Fruit fly (Drosophila melanogaster): Measurements from ENCODE around the gene CG10801.
A peak's percentile ranks its signal among the peaks of the same experiment; 100 is the strongest.

Gene CG10801

dm6 chrX:3482119-3483014, 22.0 kb downstream of the CG10801 start, which contains the start of the genes CG10804 and CG10802 (continued):
- TF ChIP-seq salr (GFP tag; optimal IDR thresholded peaks at IDR 0.05) (peak in 1 of 2 experiments; percentile 65), CG15336 (GFP tag; IDR thresholded peaks at IDR 0.05) (peak; percentile 62), CG3032 (tag; optimal IDR thresholded peaks at IDR 0.05) (peak; percentile 60), Sox102F (GFP tag; optimal IDR thresholded peaks at IDR 0.05) (no peak), OdsH (GFP tag; optimal IDR thresholded peaks at IDR 0.05) (peak; percentile 70), fd59A (GFP tag; optimal IDR thresholded peaks at IDR 0.05) (peak; percentile 19), CG34406 (GFP tag; optimal IDR thresholded peaks at IDR 0.05) (peak; percentile 41), CG6163 (GFP tag; IDR thresholded peaks at IDR 0.05) (peak; percentile 74), CG10669 (GFP tag; optimal IDR thresholded peaks at IDR 0.05) (no peak), pdm3 (GFP tag; optimal IDR thresholded peaks at IDR 0.05) (peak; percentile 80)

dm6 chrX:3485304-3485703, 24.9 kb downstream of the CG10801 start, which contains the start of the genes CG14270 and CG10803:
Gene CG14270 (minus strand): TSS chrX:3485378.
Gene CG10803 (plus strand): TSS chrX:3485650.
- TF ChIP-seq dsx (GFP tag; optimal IDR thresholded peaks at IDR 0.05; ENCODE audit: poor library complexity, severe bottlenecking) (no peak), Ets96B (tag; optimal IDR thresholded peaks at IDR 0.05) (no peak), achi (GFP tag; optimal IDR thresholded peaks at IDR 0.05) (no peak), CG16779 (tag; optimal IDR thresholded peaks at IDR 0.05) (no peak), vri (GFP tag; optimal IDR thresholded peaks at IDR 0.05) (no peak), CG8319 (GFP tag; optimal IDR thresholded peaks at IDR 0.05) (no peak), dac (GFP tag; optimal IDR thresholded peaks at IDR 0.05) (no peak), Ets21C (GFP tag; optimal IDR thresholded peaks at IDR 0.05) (peak; percentile 11), esn (GFP tag; optimal IDR thresholded peaks at IDR 0.05) (peak; percentile 40), lz (GFP tag; optimal IDR thresholded peaks at IDR 0.05) (peak; percentile 23), Hr39 (GFP tag; optimal IDR thresholded peaks at IDR 0.05) (peak; percentile 2), Lpt (GFP tag; optimal IDR thresholded peaks at IDR 0.05) (no peak), CG10631 (GFP tag; optimal IDR thresholded peaks at IDR 0.05) (peak; percentile 13), CG3032 (tag; optimal IDR thresholded peaks at IDR 0.05) (no peak), CG31627 (GFP tag; optimal IDR thresholded peaks at IDR 0.05) (peak; percentile 11), CG6163 (GFP tag; IDR thresholded peaks at IDR 0.05) (no peak), Met (GFP tag; optimal IDR thresholded peaks at IDR 0.05) (no peak), salr (GFP tag; optimal IDR thresholded peaks at IDR 0.05) (no peak), ss (GFP tag; optimal IDR thresholded peaks at IDR 0.05) (no peak), svp (GFP tag) (peak; percentile 78), Eip78C (GFP tag) (peak; percentile 32), Blimp-1 (GFP tag; optimal IDR thresholded peaks at IDR 0.05) (no peak), Eip93F (GFP tag; optimal IDR thresholded peaks at IDR 0.05) (no peak)

dm6 chrX:3485871-3486270, 25.5 kb downstream of the CG10801 start:
- TF ChIP-seq Eip78C (GFP tag) = no peak
- no peak for TF ChIP-seq dsx (GFP tag; optimal IDR thresholded peaks at IDR 0.05; ENCODE audit: poor library complexity, severe bottlenecking)
- TF ChIP-seq topi (GFP tag; optimal IDR thresholded peaks at IDR 0.05) = no peak
- no peak for TF ChIP-seq salr (GFP tag; optimal IDR thresholded peaks at IDR 0.05)
- TF ChIP-seq svp (GFP tag) = no peak
- TF ChIP-seq fd85E (GFP tag; optimal IDR thresholded peaks at IDR 0.05) = no peak
- no peak; the same call in 2 of the 3 replicates for TF ChIP-seq CG6163 (GFP tag; IDR thresholded peaks at IDR 0.05)
- TF ChIP-seq CG3032 (tag; optimal IDR thresholded peaks at IDR 0.05) = no peak
- TF ChIP-seq ss (GFP tag; optimal IDR thresholded peaks at IDR 0.05) = no peak
- TF ChIP-seq Eip93F (GFP tag; optimal IDR thresholded peaks at IDR 0.05) = no peak
- TF ChIP-seq CG6276 (GFP tag; optimal IDR thresholded peaks at IDR 0.05) = no peak
- TF ChIP-seq Eip75B (GFP tag; optimal IDR thresholded peaks at IDR 0.05) = no peak
- TF ChIP-seq Sox15 (GFP tag; optimal IDR thresholded peaks at IDR 0.05) = no peak
- no peak for TF ChIP-seq eg (GFP tag; IDR thresholded peaks at IDR 0.05)
